Worm (Caenorhabditis elegans) whole organism, L3 larva: ENCODE data around the gene ctf-4.

Source experiments
- R02D3.7 ChIP-seq: fragments of 150-350 bp; optimal IDR thresholded peaks from 2 replicates; lab custom pipeline; 2014; ENCODE audit warnings: missing biosample characterization, missing genetic modification characterization
- ZK546.5 ChIP-seq: sonication (generic microtip); optimal IDR thresholded peaks from 2 replicates; lab custom pipeline; 2017; ENCODE audit warnings: missing biosample characterization, missing genetic modification characterization
- ama-1 ChIP-seq: fragments of 150-350 bp; optimal IDR thresholded peaks from 2 replicates; lab custom pipeline; 2018
- ceh-82 ChIP-seq: fragments of 150-350 bp; optimal IDR thresholded peaks from 2 replicates; lab custom pipeline; 2014; ENCODE audit warnings: missing biosample characterization, missing genetic modification characterization
- daf-12 ChIP-seq: fragments of 150-350 bp; optimal IDR thresholded peaks from 2 replicates; lab custom pipeline; 2014; ENCODE audit warnings: missing biosample characterization, missing genetic modification reagents, missing genetic modification characterization
- egl-27 ChIP-seq: sonication (generic microtip); optimal IDR thresholded peaks from 4 replicates; lab custom pipeline; 2017; ENCODE audit warnings: missing biosample characterization, missing genetic modification reagents, missing genetic modification characterization
- elt-3 ChIP-seq, 3 experiments: fragments of 150-350 bp in 1 of 3; sonication (generic microtip) in 2 of 3; optimal IDR thresholded peaks; 2 replicates in 2 of 3; 4 replicates in 1 of 3; lab custom pipeline; 2014 to 2017; ENCODE audit warnings: missing biosample characterization in 3 of 3, missing genetic modification characterization in 3 of 3
- eor-1 ChIP-seq, 2 experiments: fragments of 150-350 bp; optimal IDR thresholded peaks; 2 replicates each; lab custom pipeline; 2014 to 2018; ENCODE audit warnings: missing biosample characterization in 2 of 2, missing genetic modification characterization in 2 of 2
- fkh-10 ChIP-seq: sonication (generic microtip); optimal IDR thresholded peaks from 2 replicates; lab custom pipeline; 2017; ENCODE audit warnings: missing biosample characterization, missing genetic modification reagents, missing genetic modification characterization
- fkh-2 ChIP-seq: fragments of 150-350 bp; optimal IDR thresholded peaks from 2 replicates; lab custom pipeline; 2014; ENCODE audit warnings: missing biosample characterization, missing genetic modification reagents, missing genetic modification characterization
- fos-1 ChIP-seq: fragments of 150-350 bp; optimal IDR thresholded peaks from 2 replicates; lab custom pipeline; 2014; ENCODE audit warnings: missing biosample characterization, missing genetic modification characterization
- hmg-11 ChIP-seq: sonication (generic microtip); optimal IDR thresholded peaks from 2 replicates; lab custom pipeline; 2016; ENCODE audit warnings: missing genetic modification characterization, missing compliant biosample characterization
- jun-1 ChIP-seq: fragments of 150-350 bp; optimal IDR thresholded peaks from 2 replicates; lab custom pipeline; 2014; ENCODE audit warnings: missing biosample characterization, missing genetic modification reagents, missing genetic modification characterization
- lin-15B ChIP-seq: fragments of 150-350 bp; optimal IDR thresholded peaks from 2 replicates; lab custom pipeline; 2014; ENCODE audit warnings: missing biosample characterization, missing genetic modification characterization
- lin-39 ChIP-seq: fragments of 150-350 bp; optimal IDR thresholded peaks from 2 replicates; lab custom pipeline; 2018; ENCODE audit warnings: missing biosample characterization, missing genetic modification reagents, missing genetic modification characterization
- lsy-12 ChIP-seq: sonication (generic microtip); optimal IDR thresholded peaks from 2 replicates; lab custom pipeline; 2016; ENCODE audit warnings: mild to moderate bottlenecking, missing genetic modification characterization, missing compliant biosample characterization
- mdl-1 ChIP-seq: fragments of 150-350 bp; optimal IDR thresholded peaks from 2 replicates; lab custom pipeline; 2014; ENCODE audit warnings: missing biosample characterization, missing genetic modification characterization
- mml-1 ChIP-seq: fragments of 150-350 bp; sonication (generic microtip); optimal IDR thresholded peaks from 3 replicates; lab custom pipeline; 2014; ENCODE audit warnings: missing biosample characterization, missing genetic modification characterization
- nhr-11 ChIP-seq: fragments of 150-350 bp; optimal IDR thresholded peaks from 2 replicates; lab custom pipeline; 2014; ENCODE audit warnings: missing biosample characterization, missing genetic modification characterization
- nhr-12 ChIP-seq: fragments of 150-350 bp; optimal IDR thresholded peaks from 2 replicates; lab custom pipeline; 2014; ENCODE audit warnings: missing biosample characterization, missing genetic modification characterization
- nhr-23 ChIP-seq: fragments of 150-350 bp; optimal IDR thresholded peaks from 2 replicates; lab custom pipeline; 2014; ENCODE audit warnings: missing biosample characterization, missing genetic modification reagents, missing genetic modification characterization
- nhr-237 ChIP-seq: fragments of 150-350 bp; optimal IDR thresholded peaks from 2 replicates; lab custom pipeline; 2014; ENCODE audit warnings: missing biosample characterization, missing genetic modification characterization
- nhr-25 ChIP-seq: sonication (generic microtip); optimal IDR thresholded peaks from 2 replicates; lab custom pipeline; 2017; ENCODE audit warnings: missing biosample characterization, missing genetic modification characterization
- nhr-28 ChIP-seq: fragments of 150-350 bp; optimal IDR thresholded peaks from 2 replicates; lab custom pipeline; 2014; ENCODE audit warnings: missing biosample characterization, missing genetic modification characterization
- nhr-67 ChIP-seq: fragments of 150-350 bp; optimal IDR thresholded peaks from 2 replicates; lab custom pipeline; 2014; ENCODE audit warnings: missing biosample characterization, missing genetic modification characterization
- nhr-76 ChIP-seq: fragments of 150-350 bp; sonication (generic microtip); optimal IDR thresholded peaks from 5 replicates; lab custom pipeline; 2014; ENCODE audit warnings: missing biosample characterization, missing genetic modification characterization
- nhr-77 ChIP-seq: fragments of 150-350 bp; optimal IDR thresholded peaks from 2 replicates; lab custom pipeline; 2014; ENCODE audit warnings: missing biosample characterization, missing genetic modification characterization
- pqm-1 ChIP-seq: fragments of 150-350 bp; optimal IDR thresholded peaks from 2 replicates; lab custom pipeline; 2017; ENCODE audit warnings: missing biosample characterization, missing genetic modification characterization, inconsistent platforms
- sea-2 ChIP-seq: fragments of 150-350 bp; sonication (generic microtip); optimal IDR thresholded peaks from 4 replicates; lab custom pipeline; 2014; ENCODE audit warnings: missing biosample characterization, missing genetic modification reagents, missing genetic modification characterization
- skn-1 ChIP-seq: fragments of 150-350 bp; optimal IDR thresholded peaks from 2 replicates; lab custom pipeline; 2014; ENCODE audit warnings: missing biosample characterization, missing genetic modification characterization
- snpc-4 ChIP-seq: fragments of 150-350 bp; optimal IDR thresholded peaks from 2 replicates; lab custom pipeline; 2014; ENCODE audit warnings: missing biosample characterization, missing genetic modification characterization
- tbx-2 ChIP-seq: sonication (generic microtip); optimal IDR thresholded peaks from 2 replicates; lab custom pipeline; 2016; ENCODE audit warnings: mild to moderate bottlenecking, missing genetic modification characterization, missing compliant biosample characterization
- unc-39 ChIP-seq: sonication (generic microtip); optimal IDR thresholded peaks from 4 replicates; lab custom pipeline; 2017; ENCODE audit warnings: missing biosample characterization, missing genetic modification characterization
- unc-62 ChIP-seq: fragments of 150-350 bp; sonication (generic microtip); optimal IDR thresholded peaks from 4 replicates; lab custom pipeline; 2014; ENCODE audit warnings: missing biosample characterization, missing genetic modification reagents, missing genetic modification characterization
- zag-1 ChIP-seq: fragments of 150-350 bp; optimal IDR thresholded peaks from 2 replicates; lab custom pipeline; 2014; ENCODE audit warnings: missing biosample characterization, missing genetic modification characterization
- ztf-11 ChIP-seq: fragments of 150-350 bp; optimal IDR thresholded peaks from 2 replicates; lab custom pipeline; 2014; ENCODE audit warnings: missing biosample characterization, missing genetic modification characterization

ctf-4 gene

DNA sequence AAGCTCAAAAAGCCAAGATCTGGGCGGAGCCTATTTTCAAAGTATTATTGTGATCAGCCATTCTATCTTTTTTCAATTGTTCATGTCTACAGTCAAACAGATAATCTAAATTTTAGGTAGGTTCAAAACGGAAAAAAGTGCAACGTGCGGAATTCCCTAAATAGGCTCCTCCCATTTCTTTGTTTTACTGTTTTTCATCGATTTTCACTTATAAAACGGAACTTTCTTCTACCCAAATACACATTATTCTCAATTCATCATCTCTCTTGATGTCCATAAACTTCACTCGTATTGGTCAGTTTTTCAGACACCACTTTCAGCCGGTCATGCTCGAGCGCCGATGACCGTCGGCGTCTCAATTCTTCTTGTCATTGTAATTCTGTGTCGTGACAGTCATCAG, 33.5 kb upstream of the ctf-4 start, which contains the start of gene F53B7.7:
TSS of gene F53B7.7 (plus strand) at position 301 of the 400 bp plus-strand sequence.
- no peak for TF ChIP-seq ama-1 (lab: Kevin White, UChicago)
- no peak for TF ChIP-seq nhr-76 (tag; lab: Kevin White, UChicago)
- TF ChIP-seq ZK546.5 (tag; lab: Kevin White, UChicago): no peak
- TF ChIP-seq lin-39 (tag; lab: Kevin White, UChicago): no peak
- no peak for TF ChIP-seq ztf-11
- TF ChIP-seq egl-27: no peak
- TF ChIP-seq unc-39 (tag; lab: Kevin White, UChicago): no peak
- no peak for TF ChIP-seq snpc-4
- no peak for TF ChIP-seq nhr-77
- no peak for TF ChIP-seq fkh-2 (tag; lab: Kevin White, UChicago)
- no peak for TF ChIP-seq lsy-12 (tag; lab: Kevin White, UChicago)
- TF ChIP-seq daf-12 (tag; lab: Kevin White, UChicago): no peak
- TF ChIP-seq nhr-23 (tag; lab: Kevin White, UChicago): no peak
- no peak for TF ChIP-seq fkh-10 (GFP tag; lab: Kevin White, UChicago)
- TF ChIP-seq elt-3 (tag; optimal IDR thresholded peaks at IDR 0.05; lab: Kevin White, UChicago): no peak
- no peak for TF ChIP-seq nhr-28 (tag; lab: Kevin White, UChicago)
- no peak for TF ChIP-seq nhr-237 (tag; lab: Kevin White, UChicago)

DNA sequence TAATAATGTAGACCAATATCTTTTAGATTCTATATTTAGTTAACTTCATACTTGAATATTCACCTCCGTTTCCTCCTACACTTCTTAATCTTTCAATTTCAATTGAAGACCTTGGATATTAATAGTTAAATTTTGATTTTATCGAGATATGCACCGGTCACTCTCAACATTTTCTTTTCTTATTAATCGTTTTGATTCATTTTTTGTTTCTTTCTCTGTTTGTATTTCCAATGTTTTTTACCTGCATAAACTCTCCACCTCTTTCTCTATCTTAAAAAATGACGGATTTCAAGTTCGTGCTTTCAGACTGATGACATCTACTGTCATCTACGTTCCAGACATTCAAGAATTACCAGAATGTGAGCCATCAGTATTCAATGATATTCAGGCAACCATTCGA, 26.4 kb upstream of the ctf-4 start, which contains the start of gene frpr-9:
TSS of gene frpr-9 (plus strand) at position 301 of the 400 bp plus-strand sequence.
- TF ChIP-seq nhr-28 (tag; lab: Kevin White, UChicago): no peak
- no peak for TF ChIP-seq nhr-77
- no peak for TF ChIP-seq hmg-11 (tag; lab: Kevin White, UChicago)
- no peak for TF ChIP-seq ZK546.5 (tag; lab: Kevin White, UChicago)
- TF ChIP-seq mml-1 (tag; lab: Kevin White, UChicago): no peak
- no peak for TF ChIP-seq zag-1 (tag; lab: Kevin White, UChicago)
- TF ChIP-seq ama-1 (lab: Kevin White, UChicago): no peak
- TF ChIP-seq nhr-25 (tag; lab: Kevin White, UChicago): no peak
- no peak for TF ChIP-seq R02D3.7
- no peak for TF ChIP-seq lin-15B (tag; lab: Kevin White, UChicago)
- TF ChIP-seq, all 47 proteins: peak for 0

DNA sequence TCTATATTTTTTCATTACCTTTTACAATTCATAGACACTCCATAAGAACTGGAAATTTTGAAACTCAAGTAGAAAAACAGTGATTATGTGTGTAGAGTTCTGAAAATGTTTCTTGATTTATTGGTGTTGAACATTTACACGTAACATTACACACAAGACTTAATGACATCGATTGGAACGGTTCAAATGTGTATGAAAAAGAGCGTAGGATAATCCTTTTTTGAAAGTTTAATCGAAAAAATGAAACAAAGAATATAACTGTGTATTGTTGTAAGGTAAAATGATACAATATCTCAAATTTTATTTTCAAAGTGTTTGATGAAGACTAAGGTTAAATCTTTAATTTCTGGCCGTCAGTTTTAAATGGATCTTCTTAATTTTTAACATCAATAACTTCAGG, 15.8 kb upstream of the ctf-4 start, which contains the start of gene fig-1:
TSS of gene fig-1 (minus strand) at position 101 of the 400 bp plus-strand sequence.
- no peak for TF ChIP-seq snpc-4
- no peak for TF ChIP-seq skn-1 (tag; lab: Kevin White, UChicago)
- no peak for TF ChIP-seq mml-1 (tag; lab: Kevin White, UChicago)
- TF ChIP-seq unc-62 (GFP tag; lab: Kevin White, UChicago): no peak
- no peak for TF ChIP-seq fos-1 (tag; lab: Kevin White, UChicago)
- no peak for TF ChIP-seq mdl-1
- no peak for TF ChIP-seq unc-39 (tag; lab: Kevin White, UChicago)
- no peak for TF ChIP-seq R02D3.7
- no peak for TF ChIP-seq daf-12 (tag; lab: Kevin White, UChicago)
- TF ChIP-seq lin-15B (tag; lab: Kevin White, UChicago): no peak
- TF ChIP-seq nhr-77: no peak
- TF ChIP-seq tbx-2 (tag; lab: Kevin White, UChicago): no peak
- no peak for TF ChIP-seq nhr-28 (tag; lab: Kevin White, UChicago)
- TF ChIP-seq eor-1 (tag; optimal IDR thresholded peaks at IDR 0.05; lab: Kevin White, UChicago): no peak
- TF ChIP-seq ceh-82 (tag; lab: Kevin White, UChicago): no peak
- TF ChIP-seq sea-2 (GFP tag; lab: Kevin White, UChicago): no peak
- TF ChIP-seq nhr-67 (tag; lab: Kevin White, UChicago): no peak
- no peak for TF ChIP-seq nhr-11
- TF ChIP-seq nhr-12 (tag; lab: Kevin White, UChicago): no peak
- TF ChIP-seq zag-1 (tag; lab: Kevin White, UChicago): no peak

DNA sequence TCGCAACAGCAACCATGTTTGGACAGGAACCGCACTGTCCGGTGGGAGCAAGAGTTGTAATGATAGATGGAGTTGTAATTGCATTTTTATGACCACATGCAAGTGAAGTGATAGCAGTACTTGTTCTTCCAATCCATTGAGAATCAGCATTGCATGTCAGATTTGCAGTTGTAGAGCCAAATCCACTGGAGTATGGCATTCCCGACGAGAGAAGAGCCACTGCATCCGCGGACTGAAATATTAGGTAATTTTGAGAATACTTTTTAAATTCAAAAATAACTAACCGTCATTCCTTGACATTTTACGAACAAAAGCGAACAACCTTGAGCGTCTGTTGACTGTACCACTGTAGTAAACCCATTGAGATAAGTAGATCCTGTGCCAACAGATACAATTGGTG, 9.8 kb upstream of the ctf-4 start:
- TF ChIP-seq nhr-237 (tag; lab: Kevin White, UChicago) (no peak), pqm-1 (tag; lab: Kevin White, UChicago) (no peak), nhr-12 (tag; lab: Kevin White, UChicago) (no peak), nhr-67 (tag; lab: Kevin White, UChicago) (no peak), skn-1 (tag; lab: Kevin White, UChicago) (no peak), ZK546.5 (tag; lab: Kevin White, UChicago) (no peak), jun-1 (tag; lab: Kevin White, UChicago) (no peak), fkh-2 (tag; lab: Kevin White, UChicago) (no peak), ztf-11 (no peak), eor-1 (tag; optimal IDR thresholded peaks at IDR 0.05; lab: Kevin White, UChicago) (no peak), tbx-2 (tag; lab: Kevin White, UChicago) (no peak)
- TF ChIP-seq, all 47 proteins: peak for 0
